Worm (Caenorhabditis elegans): Measurements from ENCODE around the gene wago-5.

ce11 chrII:5805303-5805702 lies 10.0 kb downstream of the wago-5 start, which contains the start of gene K05F1.10:
- TF ChIP-seq unc-130 (GFP tag; optimal IDR thresholded peaks at IDR 0.05) (no peak), Y75B8A.6 (GFP tag; IDR thresholded peaks at IDR 0.05) (no peak), dve-1 (tag; optimal IDR thresholded peaks at IDR 0.05; ENCODE audit: insufficient read depth) (peak; percentile 4), nhr-10 (tag; optimal IDR thresholded peaks at IDR 0.05) (no peak), lin-29 (GFP tag; IDR thresholded peaks at IDR 0.05) (no peak), php-3 (GFP tag; IDR thresholded peaks at IDR 0.05) (peak; percentile 46; the same call in 1 of the 2 replicates), nhr-111 (GFP tag; optimal IDR thresholded peaks at IDR 0.05) (no peak), unc-62 (GFP tag; optimal IDR thresholded peaks at IDR 0.05 in 1 of 2) (no peak), unc-62 (tag; optimal IDR thresholded peaks at IDR 0.05) (no peak), F44E2.7 (GFP tag; IDR thresholded peaks at IDR 0.05) (no peak), tag-97 (GFP tag; IDR thresholded peaks at IDR 0.05) (no peak)

All from whole organism, L4 larva.